Worm (Caenorhabditis elegans) whole organism, L4 larva: ENCODE measurements around the gene T15B12.2.

ENCODE experiments used
- F37D6.2 ChIP-seq: sonication (generic microtip); optimal IDR thresholded peaks from 2 replicates; lab custom pipeline; 2016; ENCODE audit warnings: mild to moderate bottlenecking, missing genetic modification characterization, missing compliant biosample characterization
- F44E2.7 ChIP-seq: fragments of 200-800 bp; sonication (Bioruptor generic); IDR thresholded peaks from 2 replicates; pipeline ENCODE4 v2.1.2; 2022; ENCODE audit warnings: missing genetic modification characterization, missing compliant biosample characterization
- T26A8.4 ChIP-seq: fragments of 200-800 bp; sonication (Bioruptor generic); IDR thresholded peaks from 2 replicates; pipeline ENCODE4 v1.3.6; 2022; ENCODE audit warnings: missing genetic modification characterization, missing compliant biosample characterization
- Y105C5A.15 ChIP-seq: fragments of 200-800 bp; sonication (Bioruptor generic); IDR thresholded peaks from 2 replicates; pipeline ENCODE4 v1.3.6; 2022; ENCODE audit warnings: missing genetic modification characterization, missing compliant biosample characterization
- Y5F2A.4 ChIP-seq: fragments of 200-800 bp; sonication (Bioruptor generic); optimal IDR thresholded peaks from 2 replicates; lab custom pipeline; 2018; ENCODE audit warnings: mild to moderate bottlenecking, missing genetic modification characterization, missing compliant biosample characterization
- ZK337.2 ChIP-seq: fragments of 200-800 bp; sonication (Bioruptor generic); IDR thresholded peaks from 2 replicates; pipeline ENCODE4 v1.3.6; 2022; ENCODE audit warnings: missing genetic modification reagents, missing genetic modification characterization, missing compliant biosample characterization
- ZK546.5 ChIP-seq, 2 experiments: sonication (generic microtip); optimal IDR thresholded peaks; 2 replicates each; lab custom pipeline; 2017; ENCODE audit warnings: missing biosample characterization in 2 of 2, missing genetic modification characterization in 2 of 2
- aha-1 ChIP-seq: fragments of 150-350 bp; peaks from one replicate; lab custom pipeline; 2014; ENCODE audit warnings: missing biosample characterization, missing genetic modification characterization
- dmd-6 ChIP-seq: fragments of 200-800 bp; sonication (Bioruptor generic); IDR thresholded peaks from 2 replicates; pipeline ENCODE4 v1.3.6; 2022; ENCODE audit warnings: missing genetic modification reagents, missing genetic modification characterization, missing compliant biosample characterization
- dmd-9 ChIP-seq: fragments of 200-800 bp; sonication (Bioruptor generic); IDR thresholded peaks from 2 replicates; pipeline ENCODE4 v1.3.6; 2022; ENCODE audit warnings: missing genetic modification reagents, missing genetic modification characterization, missing compliant biosample characterization
- dpl-1 ChIP-seq: fragments of 150-350 bp; optimal IDR thresholded peaks from 2 replicates; lab custom pipeline; 2014; ENCODE audit warnings: missing biosample characterization, missing genetic modification reagents, missing genetic modification characterization
- duxl-1 ChIP-seq: sonication (generic microtip); optimal IDR thresholded peaks from 2 replicates; lab custom pipeline; 2016; ENCODE audit warnings: mild to moderate bottlenecking, missing genetic modification characterization, moderate library complexity, missing compliant biosample characterization; ENCODE audit not compliant: poor library complexity
- egl-27 ChIP-seq: sonication (generic microtip); optimal IDR thresholded peaks from 3 replicates; lab custom pipeline; 2017; ENCODE audit warnings: missing biosample characterization, missing genetic modification reagents, missing genetic modification characterization
- fkh-10 ChIP-seq: fragments of 150-350 bp; optimal IDR thresholded peaks from 2 replicates; lab custom pipeline; 2014; ENCODE audit warnings: missing biosample characterization, missing genetic modification reagents, missing genetic modification characterization
- fos-1 ChIP-seq: fragments of 150-350 bp; optimal IDR thresholded peaks from 2 replicates; lab custom pipeline; 2014; ENCODE audit warnings: missing biosample characterization, missing genetic modification characterization
- gei-8 ChIP-seq: fragments of 200-800 bp; sonication (Bioruptor generic); optimal IDR thresholded peaks from 2 replicates; lab custom pipeline; 2018; ENCODE audit warnings: mild to moderate bottlenecking, missing genetic modification characterization, missing compliant biosample characterization
- hif-1 ChIP-seq, 2 experiments: sonication (generic microtip); optimal IDR thresholded peaks; 2 replicates each; lab custom pipeline; 2016 to 2017; ENCODE audit warnings: missing compliant biosample characterization in 2 of 2, missing genetic modification characterization in 2 of 2, missing genetic modification reagents in 2 of 2, missing genotype in 2 of 2, mild to moderate bottlenecking in 1 of 2
- hlh-11 ChIP-seq: fragments of 200-800 bp; sonication (Bioruptor generic); optimal IDR thresholded peaks from 2 replicates; lab custom pipeline; 2018; ENCODE audit warnings: mild to moderate bottlenecking, missing genetic modification characterization, missing compliant biosample characterization
- hmg-1.1 ChIP-seq: fragments of 200-800 bp; sonication (Bioruptor generic); IDR thresholded peaks from 2 replicates; pipeline ENCODE4 v1.3.6; 2022; ENCODE audit warnings: missing genetic modification reagents, missing genetic modification characterization, missing compliant biosample characterization
- lim-7 ChIP-seq: fragments of 200-800 bp; sonication (Bioruptor generic); IDR thresholded peaks from 2 replicates; pipeline ENCODE4 v1.3.6; 2022; ENCODE audit warnings: missing genetic modification characterization, missing compliant biosample characterization
- lin-1 ChIP-seq: fragments of 200-800 bp; sonication (Bioruptor generic); IDR thresholded peaks from 2 replicates; pipeline ENCODE4 v1.3.6; 2022; ENCODE audit warnings: missing genetic modification reagents, missing genetic modification characterization, missing compliant biosample characterization
- lin-15B ChIP-seq: fragments of 150-350 bp; sonication (generic microtip); optimal IDR thresholded peaks from 3 replicates; lab custom pipeline; 2014; ENCODE audit warnings: missing biosample characterization, missing genetic modification characterization
- lin-38 ChIP-seq: fragments of 200-800 bp; sonication (Bioruptor generic); IDR thresholded peaks from 2 replicates; pipeline ENCODE4 v1.3.6; 2022; ENCODE audit warnings: missing genetic modification reagents, missing genetic modification characterization, missing compliant biosample characterization
- lin-39 ChIP-seq: fragments of 150-350 bp; optimal IDR thresholded peaks from 2 replicates; lab custom pipeline; 2014; ENCODE audit warnings: missing biosample characterization, missing genetic modification reagents, missing genetic modification characterization
- lir-3 ChIP-seq: sonication (generic microtip); optimal IDR thresholded peaks from 2 replicates; lab custom pipeline; 2016; ENCODE audit warnings: mild to moderate bottlenecking, missing genetic modification characterization, missing compliant biosample characterization
- madf-5 ChIP-seq, 2 experiments: fragments of 200-800 bp; sonication (Bioruptor generic); IDR thresholded peaks; 2 replicates each; pipeline ENCODE4 v1.3.6; 2022; ENCODE audit warnings: missing compliant biosample characterization in 2 of 2, missing genetic modification characterization in 2 of 2
- madf-9 ChIP-seq: fragments of 200-800 bp; sonication (Bioruptor generic); conservative IDR thresholded peaks from 2 replicates; pipeline ENCODE4 v1.3.6; 2022; ENCODE audit warnings: missing genetic modification reagents, missing genetic modification characterization, missing compliant biosample characterization
- mdt-29 ChIP-seq: fragments of 200-800 bp; sonication (Bioruptor generic); IDR thresholded peaks from 2 replicates; pipeline ENCODE4 v1.3.6; 2022; ENCODE audit warnings: missing genetic modification reagents, missing genetic modification characterization, missing compliant biosample characterization
- mes-2 ChIP-seq: sonication (generic microtip); optimal IDR thresholded peaks from 2 replicates; lab custom pipeline; 2016; ENCODE audit warnings: missing genotype, mild to moderate bottlenecking, missing genetic modification characterization, missing compliant biosample characterization; ENCODE audit not compliant: poor library complexity, severe bottlenecking
- mxl-3 ChIP-seq: fragments of 200-800 bp; sonication (Bioruptor generic); optimal IDR thresholded peaks from 2 replicates; lab custom pipeline; 2018; ENCODE audit warnings: mild to moderate bottlenecking, missing genetic modification characterization, missing compliant biosample characterization
- nhr-10 ChIP-seq: fragments of 150-350 bp; optimal IDR thresholded peaks from 2 replicates; lab custom pipeline; 2014; ENCODE audit warnings: missing biosample characterization, missing genetic modification characterization
- nhr-25 ChIP-seq: sonication (generic microtip); optimal IDR thresholded peaks from 2 replicates; lab custom pipeline; 2017; ENCODE audit warnings: missing genetic modification characterization, mild to moderate bottlenecking, missing compliant biosample characterization, antibody characterized with exemption, moderate library complexity, borderline replicate concordance; ENCODE audit not compliant: insufficient read depth
- nhr-41 ChIP-seq: fragments of 200-800 bp; sonication (Bioruptor generic); IDR thresholded peaks from 2 replicates; pipeline ENCODE4 v1.3.6; 2022; ENCODE audit warnings: missing genetic modification reagents, missing genetic modification characterization, missing compliant biosample characterization
- nhr-42 ChIP-seq: fragments of 200-800 bp; sonication (Bioruptor generic); IDR thresholded peaks from 2 replicates; pipeline ENCODE4 v1.3.6; 2022; ENCODE audit warnings: missing genetic modification characterization, missing compliant biosample characterization
- nhr-6 ChIP-seq: fragments of 150-350 bp; optimal IDR thresholded peaks from 2 replicates; lab custom pipeline; 2014; ENCODE audit warnings: missing biosample characterization, missing genetic modification characterization
- nhr-76 ChIP-seq: fragments of 150-350 bp; optimal IDR thresholded peaks from 2 replicates; lab custom pipeline; 2014; ENCODE audit warnings: missing biosample characterization, missing genetic modification characterization
- pha-4 ChIP-seq, 2 experiments: fragments of 150-350 bp in 1 of 2; fragments of 200-800 bp in 1 of 2; sonication (Bioruptor generic) in 1 of 2; IDR thresholded peaks in 1 of 2; optimal IDR thresholded peaks in 1 of 2; 2 replicates each; pipeline versions ENCODE4 v1.3.6 to Lab custom; 2014 to 2022; ENCODE audit warnings: missing genetic modification characterization in 2 of 2, missing genetic modification reagents in 2 of 2, missing biosample characterization in 1 of 2, missing compliant biosample characterization in 1 of 2
- php-3 ChIP-seq: fragments of 200-800 bp; sonication (Bioruptor generic); IDR thresholded peaks from 2 replicates; pipeline ENCODE4 v1.3.6; 2022; ENCODE audit warnings: missing genetic modification reagents, missing genetic modification characterization, missing compliant biosample characterization
- saeg-2 ChIP-seq: fragments of 200-800 bp; sonication (Bioruptor generic); IDR thresholded peaks from 2 replicates; pipeline ENCODE4 v1.3.6; 2022; ENCODE audit warnings: missing genetic modification reagents, missing genetic modification characterization, missing compliant biosample characterization
- sdz-12 ChIP-seq: fragments of 200-800 bp; sonication (Bioruptor generic); optimal IDR thresholded peaks from 2 replicates; lab custom pipeline; 2018; ENCODE audit warnings: mild to moderate bottlenecking, missing genetic modification characterization, missing compliant biosample characterization
- set-16 ChIP-seq: fragments of 200-800 bp; sonication (Bioruptor generic); IDR thresholded peaks from 2 replicates; pipeline ENCODE4 v1.3.6; 2022; ENCODE audit warnings: missing genetic modification reagents, missing genetic modification characterization, missing compliant biosample characterization
- snpc-1.2 ChIP-seq: fragments of 200-800 bp; sonication (Bioruptor generic); IDR thresholded peaks from 2 replicates; pipeline ENCODE4 v1.3.6; 2022; ENCODE audit warnings: missing genetic modification reagents, missing genetic modification characterization, missing compliant biosample characterization
- unc-130 ChIP-seq: sonication (generic microtip); optimal IDR thresholded peaks from 2 replicates; lab custom pipeline; 2016; ENCODE audit warnings: missing genetic modification reagents, missing genetic modification characterization, missing compliant biosample characterization
- vab-7 ChIP-seq: fragments of 200-800 bp; sonication (Bioruptor generic); IDR thresholded peaks from 2 replicates; pipeline ENCODE4 v1.3.6; 2022; ENCODE audit warnings: missing genetic modification reagents, missing genetic modification characterization, missing compliant biosample characterization
- zfp-2 ChIP-seq: sonication (generic microtip); optimal IDR thresholded peaks from 2 replicates; lab custom pipeline; 2016; ENCODE audit warnings: mild to moderate bottlenecking, missing genetic modification characterization, missing compliant biosample characterization
- ztf-7 ChIP-seq: fragments of 150-350 bp; optimal IDR thresholded peaks from 2 replicates; lab custom pipeline; 2014; ENCODE audit warnings: missing biosample characterization, missing genetic modification characterization

Gene T15B12.2

DNA sequence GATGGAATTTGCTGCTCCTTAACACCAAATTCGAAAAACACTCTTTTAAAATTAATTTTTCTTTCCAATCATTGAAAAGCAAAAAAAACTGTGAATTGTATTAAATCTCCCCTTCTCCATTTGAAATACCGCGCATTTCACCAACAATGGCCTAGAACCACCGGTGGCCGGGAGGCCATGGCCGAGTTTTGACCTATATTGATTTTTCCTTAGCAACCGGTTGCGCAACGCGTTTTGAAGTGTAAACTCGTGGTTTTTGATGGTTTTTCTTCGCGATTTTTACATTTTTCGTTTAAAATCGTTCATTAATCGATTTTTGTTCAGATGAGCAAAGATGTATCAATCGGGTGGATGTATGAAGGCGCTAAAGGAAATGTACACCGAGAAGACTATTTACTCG is 6.6 kb upstream of the T15B12.2 start, which contains the start of gene mog-3 (continued):
- TF ChIP-seq fkh-10 (peak; percentile 22), ZK546.5 (tag; optimal IDR thresholded peaks at IDR 0.05; lab: Kevin White, UChicago) (no peak), unc-130 (GFP tag; lab: Kevin White, UChicago) (peak; percentile 89), mes-2 (tag; lab: Kevin White, UChicago) (peak; percentile 98), F44E2.7 (no peak), ztf-7 (tag; lab: Kevin White, UChicago) (no peak), nhr-6 (tag; lab: Kevin White, UChicago) (peak; percentile 37), Y105C5A.15 (GFP tag; lab: Robert Waterston, UW) (no peak), hlh-11 (tag; lab: Kevin White, UChicago) (peak; percentile 16), mxl-3 (GFP tag; lab: Kevin White, UChicago) (peak; percentile 34), madf-9 (peak; percentile 53; the same call in 1 of the 2 replicates), aha-1 (peak; percentile 47), zfp-2 (tag; lab: Kevin White, UChicago) (no peak), dmd-9 (GFP tag; lab: Robert Waterston, UW) (0 out of 2 replicates have a peak, but pooled peaks have one; percentile 53), hif-1 (tag; optimal IDR thresholded peaks at IDR 0.05; lab: Kevin White, UChicago) (peak in 1 of 2 experiments; percentile 87), hmg-1.1 (GFP tag; lab: Robert Waterston, UW) (0 out of 2 replicates have a peak, but pooled peaks have one; percentile 32), mdt-29 (GFP tag; lab: Robert Waterston, UW) (0 out of 2 replicates have a peak, but pooled peaks have one; percentile 12), T26A8.4 (GFP tag; lab: Robert Waterston, UW) (peak; percentile 23; the same call in 1 of the 2 replicates), snpc-1.2 (GFP tag; lab: Robert Waterston, UW) (no peak), dmd-6 (GFP tag; lab: Robert Waterston, UW) (no peak), ZK337.2 (GFP tag; lab: Robert Waterston, UW) (peak; percentile 62; the same call in 1 of the 2 replicates), dpl-1 (peak; percentile 91), lin-39 (tag; lab: Kevin White, UChicago) (no peak), Y5F2A.4 (GFP tag; lab: Kevin White, UChicago) (no peak), sdz-12 (GFP tag; lab: Kevin White, UChicago) (no peak), nhr-76 (tag; lab: Kevin White, UChicago) (no peak)
- TF ChIP-seq, all 104 proteins: peak for 24

DNA sequence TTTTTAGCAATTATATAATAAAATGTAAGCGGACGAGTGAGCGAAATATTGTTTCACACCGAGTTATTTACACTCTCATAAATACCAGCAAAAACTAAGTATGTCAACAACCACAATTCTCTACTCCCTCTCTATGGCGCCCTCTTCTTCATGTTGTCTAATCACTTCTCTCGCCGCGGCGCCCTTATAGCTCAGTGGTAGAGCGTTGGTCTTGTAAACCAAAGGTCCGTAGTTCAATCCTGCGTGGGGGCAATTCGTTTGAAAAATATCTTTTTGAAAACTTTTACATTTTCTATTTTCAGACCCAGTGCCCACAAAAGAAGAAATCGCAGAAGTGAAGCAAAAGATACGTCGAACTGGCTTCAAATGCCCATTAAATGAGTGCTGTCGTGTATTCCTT is 4.0 kb upstream of the T15B12.2 start:
- TF ChIP-seq unc-130 (GFP tag; lab: Kevin White, UChicago) (peak; percentile 79), snpc-1.2 (GFP tag; lab: Robert Waterston, UW) (peak; percentile 91), fkh-10 (peak; percentile 5), lin-38 (GFP tag; lab: Robert Waterston, UW) (peak; percentile 86), lim-7 (GFP tag; lab: Robert Waterston, UW) (peak; percentile 99), vab-7 (GFP tag; lab: Robert Waterston, UW) (peak; percentile 89), madf-5 (GFP tag; IDR thresholded peaks at IDR 0.05; lab: Robert Waterston, UW) (peak; percentile 88 to 97), gei-8 (GFP tag; lab: Kevin White, UChicago) (peak; percentile 74), F37D6.2 (tag; lab: Kevin White, UChicago) (peak; percentile 18), egl-27 (tag; lab: Kevin White, UChicago) (no peak), fos-1 (tag; lab: Kevin White, UChicago) (no peak), lir-3 (peak; percentile 81), lin-39 (tag; lab: Kevin White, UChicago) (no peak), nhr-42 (GFP tag; lab: Robert Waterston, UW) (peak; percentile 75), php-3 (GFP tag; lab: Robert Waterston, UW) (peak; percentile 75), nhr-25 (no peak), set-16 (GFP tag; lab: Robert Waterston, UW) (no peak), nhr-41 (GFP tag; lab: Robert Waterston, UW) (peak; percentile 96), mdt-29 (GFP tag; lab: Robert Waterston, UW) (peak; percentile 44; the same call in 1 of the 2 replicates), lin-15B (no peak), saeg-2 (GFP tag; lab: Robert Waterston, UW) (0 out of 2 replicates have a peak, but pooled peaks have one; percentile 72), ZK546.5 (tag; optimal IDR thresholded peaks at IDR 0.05; lab: Kevin White, UChicago) (no peak), aha-1 (peak; percentile 37), sdz-12 (GFP tag; lab: Kevin White, UChicago) (peak; percentile 92), nhr-6 (tag; lab: Kevin White, UChicago) (no peak), pha-4 (GFP tag; IDR thresholded peaks at IDR 0.05; lab: Robert Waterston, UW) (peak; percentile 94), pha-4 (tag; optimal IDR thresholded peaks at IDR 0.05; lab: Kevin White, UChicago) (peak; percentile 38), lin-1 (GFP tag; lab: Robert Waterston, UW) (peak; percentile 84), nhr-10 (no peak), duxl-1 (tag; lab: Kevin White, UChicago) (peak; percentile 83), hmg-1.1 (GFP tag; lab: Robert Waterston, UW) (peak; percentile 92)
